Worm (Caenorhabditis elegans) whole organism, L3 larva: ENCODE measurements around the gene vav-1.
A peak's percentile ranks its signal among the peaks of the same experiment; 100 is the strongest.

Experiments
- R02D3.7 ChIP-seq: fragments of 150-350 bp; optimal IDR thresholded peaks from 2 replicates; lab custom pipeline; 2014; ENCODE audit warnings: missing biosample characterization, missing genetic modification characterization
- ZK546.5 ChIP-seq: sonication (generic microtip); optimal IDR thresholded peaks from 2 replicates; lab custom pipeline; 2017; ENCODE audit warnings: missing biosample characterization, missing genetic modification characterization
- aly-2 ChIP-seq: fragments of 150-350 bp; optimal IDR thresholded peaks from 2 replicates; lab custom pipeline; 2014; ENCODE audit warnings: missing biosample characterization, missing genetic modification characterization
- ama-1 ChIP-seq: fragments of 150-350 bp; optimal IDR thresholded peaks from 2 replicates; lab custom pipeline; 2018
- ceh-16 ChIP-seq: sonication (generic microtip); optimal IDR thresholded peaks from 2 replicates; lab custom pipeline; 2017; ENCODE audit warnings: missing biosample characterization, missing genetic modification characterization
- ceh-28 ChIP-seq: fragments of 150-350 bp; optimal IDR thresholded peaks from 2 replicates; lab custom pipeline; 2014; ENCODE audit warnings: missing biosample characterization, missing genetic modification reagents, missing genetic modification characterization
- ceh-82 ChIP-seq: fragments of 150-350 bp; optimal IDR thresholded peaks from 2 replicates; lab custom pipeline; 2014; ENCODE audit warnings: missing biosample characterization, missing genetic modification characterization
- ceh-9 ChIP-seq: sonication (generic microtip); optimal IDR thresholded peaks from 2 replicates; lab custom pipeline; 2018; ENCODE audit warnings: missing biosample characterization, missing genetic modification characterization
- daf-12 ChIP-seq: fragments of 150-350 bp; optimal IDR thresholded peaks from 2 replicates; lab custom pipeline; 2014; ENCODE audit warnings: missing biosample characterization, missing genetic modification reagents, missing genetic modification characterization
- egl-27 ChIP-seq: sonication (generic microtip); optimal IDR thresholded peaks from 4 replicates; lab custom pipeline; 2017; ENCODE audit warnings: missing biosample characterization, missing genetic modification reagents, missing genetic modification characterization
- egl-5 ChIP-seq: fragments of 150-350 bp; optimal IDR thresholded peaks from 2 replicates; lab custom pipeline; 2017; ENCODE audit warnings: missing biosample characterization, missing genetic modification reagents, missing genetic modification characterization, inconsistent platforms
- elt-2 ChIP-seq: sonication (generic microtip); optimal IDR thresholded peaks from 2 replicates; lab custom pipeline; 2016; ENCODE audit warnings: missing genetic modification reagents, mild to moderate bottlenecking, missing genetic modification characterization, missing compliant biosample characterization
- elt-3 ChIP-seq, 3 experiments: fragments of 150-350 bp in 1 of 3; sonication (generic microtip) in 2 of 3; optimal IDR thresholded peaks; 2 replicates in 2 of 3; 4 replicates in 1 of 3; lab custom pipeline; 2014 to 2017; ENCODE audit warnings: missing biosample characterization in 3 of 3, missing genetic modification characterization in 3 of 3
- eor-1 ChIP-seq, 2 experiments: fragments of 150-350 bp; optimal IDR thresholded peaks; 2 replicates each; lab custom pipeline; 2014 to 2018; ENCODE audit warnings: missing biosample characterization in 2 of 2, missing genetic modification characterization in 2 of 2
- fkh-10 ChIP-seq: sonication (generic microtip); optimal IDR thresholded peaks from 2 replicates; lab custom pipeline; 2017; ENCODE audit warnings: missing biosample characterization, missing genetic modification reagents, missing genetic modification characterization
- fkh-2 ChIP-seq: fragments of 150-350 bp; optimal IDR thresholded peaks from 2 replicates; lab custom pipeline; 2014; ENCODE audit warnings: missing biosample characterization, missing genetic modification reagents, missing genetic modification characterization
- hmg-11 ChIP-seq: sonication (generic microtip); optimal IDR thresholded peaks from 2 replicates; lab custom pipeline; 2016; ENCODE audit warnings: missing genetic modification characterization, missing compliant biosample characterization
- jun-1 ChIP-seq: fragments of 150-350 bp; optimal IDR thresholded peaks from 2 replicates; lab custom pipeline; 2014; ENCODE audit warnings: missing biosample characterization, missing genetic modification reagents, missing genetic modification characterization
- lin-15B ChIP-seq: fragments of 150-350 bp; optimal IDR thresholded peaks from 2 replicates; lab custom pipeline; 2014; ENCODE audit warnings: missing biosample characterization, missing genetic modification characterization
- lin-39 ChIP-seq: fragments of 150-350 bp; optimal IDR thresholded peaks from 2 replicates; lab custom pipeline; 2018; ENCODE audit warnings: missing biosample characterization, missing genetic modification reagents, missing genetic modification characterization
- mdl-1 ChIP-seq: fragments of 150-350 bp; optimal IDR thresholded peaks from 2 replicates; lab custom pipeline; 2014; ENCODE audit warnings: missing biosample characterization, missing genetic modification characterization
- nfya-1 ChIP-seq: sonication (generic microtip); optimal IDR thresholded peaks from 2 replicates; lab custom pipeline; 2017; ENCODE audit warnings: missing genetic modification characterization, mild to moderate bottlenecking, missing compliant biosample characterization, antibody characterized with exemption, moderate library complexity; ENCODE audit not compliant: insufficient read depth
- nhr-11 ChIP-seq: fragments of 150-350 bp; optimal IDR thresholded peaks from 2 replicates; lab custom pipeline; 2014; ENCODE audit warnings: missing biosample characterization, missing genetic modification characterization
- nhr-23 ChIP-seq: fragments of 150-350 bp; optimal IDR thresholded peaks from 2 replicates; lab custom pipeline; 2014; ENCODE audit warnings: missing biosample characterization, missing genetic modification reagents, missing genetic modification characterization
- nhr-237 ChIP-seq: fragments of 150-350 bp; optimal IDR thresholded peaks from 2 replicates; lab custom pipeline; 2014; ENCODE audit warnings: missing biosample characterization, missing genetic modification characterization
- nhr-25 ChIP-seq: sonication (generic microtip); optimal IDR thresholded peaks from 2 replicates; lab custom pipeline; 2017; ENCODE audit warnings: missing biosample characterization, missing genetic modification characterization
- nhr-28 ChIP-seq: fragments of 150-350 bp; optimal IDR thresholded peaks from 2 replicates; lab custom pipeline; 2014; ENCODE audit warnings: missing biosample characterization, missing genetic modification characterization
- nhr-43 ChIP-seq: sonication (generic microtip); optimal IDR thresholded peaks from 2 replicates; lab custom pipeline; 2016; ENCODE audit warnings: mild to moderate bottlenecking, missing genetic modification characterization, missing compliant biosample characterization; ENCODE audit not compliant: poor library complexity, severe bottlenecking
- nhr-76 ChIP-seq: fragments of 150-350 bp; sonication (generic microtip); optimal IDR thresholded peaks from 5 replicates; lab custom pipeline; 2014; ENCODE audit warnings: missing biosample characterization, missing genetic modification characterization
- pha-4 ChIP-seq: fragments of 150-350 bp; optimal IDR thresholded peaks from 2 replicates; lab custom pipeline; 2014; ENCODE audit warnings: missing biosample characterization, missing genetic modification reagents, missing genetic modification characterization
- pqm-1 ChIP-seq: fragments of 150-350 bp; optimal IDR thresholded peaks from 2 replicates; lab custom pipeline; 2017; ENCODE audit warnings: missing biosample characterization, missing genetic modification characterization, inconsistent platforms
- sea-2 ChIP-seq: fragments of 150-350 bp; sonication (generic microtip); optimal IDR thresholded peaks from 4 replicates; lab custom pipeline; 2014; ENCODE audit warnings: missing biosample characterization, missing genetic modification reagents, missing genetic modification characterization
- tbx-2 ChIP-seq: sonication (generic microtip); optimal IDR thresholded peaks from 2 replicates; lab custom pipeline; 2016; ENCODE audit warnings: mild to moderate bottlenecking, missing genetic modification characterization, missing compliant biosample characterization
- unc-62 ChIP-seq: fragments of 150-350 bp; sonication (generic microtip); optimal IDR thresholded peaks from 4 replicates; lab custom pipeline; 2014; ENCODE audit warnings: missing biosample characterization, missing genetic modification reagents, missing genetic modification characterization
- ztf-11 ChIP-seq: fragments of 150-350 bp; optimal IDR thresholded peaks from 2 replicates; lab custom pipeline; 2014; ENCODE audit warnings: missing biosample characterization, missing genetic modification characterization
- ztf-4 ChIP-seq: fragments of 150-350 bp; optimal IDR thresholded peaks from 2 replicates; lab custom pipeline; 2014; ENCODE audit warnings: missing biosample characterization, missing genetic modification characterization

The vav-1 gene

DNA sequence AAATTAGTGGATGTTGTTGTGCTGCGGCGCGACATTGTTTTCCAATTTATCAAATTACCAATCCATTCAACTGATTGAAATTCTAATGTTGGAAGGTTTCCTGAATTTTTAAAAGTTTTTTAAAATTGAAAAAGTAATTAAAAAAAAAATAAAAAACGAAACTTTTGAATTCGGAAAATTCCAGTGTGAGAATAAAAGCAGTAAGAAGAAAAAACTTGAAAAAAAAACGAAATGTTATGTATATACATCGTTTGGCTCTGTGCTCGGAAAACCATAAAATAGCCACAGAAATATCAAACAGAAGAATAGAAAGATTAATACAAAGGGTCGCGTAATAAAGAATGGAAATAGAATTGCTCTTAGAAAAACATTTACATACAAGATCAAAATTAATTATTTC is at the start of gene vav-1:
Gene vav-1 (minus strand): TSS at position 101 of the 400 bp plus-strand sequence.
- TF ChIP-seq ZK546.5 (tag; lab: Kevin White, UChicago) (no peak), ama-1 (lab: Kevin White, UChicago) (no peak), egl-5 (tag; lab: Kevin White, UChicago) (no peak), unc-62 (GFP tag; lab: Kevin White, UChicago) (no peak), nhr-237 (no peak), ztf-4 (tag; lab: Kevin White, UChicago) (no peak), nhr-76 (tag; lab: Kevin White, UChicago) (no peak), ztf-11 (no peak), hmg-11 (tag; lab: Kevin White, UChicago) (no peak), daf-12 (tag; lab: Kevin White, UChicago) (no peak), tbx-2 (tag; lab: Kevin White, UChicago) (no peak), fkh-2 (tag; lab: Kevin White, UChicago) (no peak), lin-15B (tag; lab: Kevin White, UChicago) (no peak), ceh-9 (tag; lab: Kevin White, UChicago) (no peak), fkh-10 (GFP tag; lab: Kevin White, UChicago) (no peak), ceh-16 (tag; lab: Kevin White, UChicago) (no peak), nfya-1 (no peak)

- no peak for TF ChIP-seq nhr-28 (tag; lab: Kevin White, UChicago)
- no peak for TF ChIP-seq nhr-25 (tag; lab: Kevin White, UChicago)
- TF ChIP-seq nhr-23 (tag; lab: Kevin White, UChicago) = no peak
- no peak for TF ChIP-seq egl-5 (tag; lab: Kevin White, UChicago)
- TF ChIP-seq nhr-11 = no peak
These were observed 46.7 kb upstream of the vav-1 start, which contains the start of gene B0416.4 for ce11 chrX:9278653-9279052. Gene B0416.4 (plus strand): TSS chrX:9278953.

DNA sequence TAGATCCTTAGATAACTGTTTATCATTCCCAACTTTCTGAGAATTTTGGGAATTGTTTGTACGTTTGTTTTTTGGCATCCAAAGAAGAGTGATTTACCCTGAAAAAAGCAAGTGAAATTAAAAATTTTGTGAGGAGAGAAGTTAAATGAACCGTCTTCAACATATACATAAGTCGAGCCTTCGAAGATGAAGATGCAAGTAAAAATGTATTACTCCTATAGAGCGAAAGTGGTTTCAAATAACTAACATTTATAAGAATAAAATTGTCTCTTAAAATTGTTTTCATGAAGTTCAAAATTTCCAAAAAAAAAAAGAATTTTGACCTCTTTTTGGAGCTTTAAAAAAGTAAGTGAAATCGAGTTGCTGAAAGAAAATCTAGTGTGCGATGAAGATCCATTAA is 42.6 kb upstream of the vav-1 start, which contains the start of gene B0416.10:
Gene B0416.10 (minus strand): TSS at position 101 of the 400 bp plus-strand sequence.
- TF ChIP-seq lin-15B (tag; lab: Kevin White, UChicago) (no peak), jun-1 (tag; lab: Kevin White, UChicago) (no peak), R02D3.7 (tag; lab: Kevin White, UChicago) (no peak), ceh-9 (tag; lab: Kevin White, UChicago) (no peak), pha-4 (tag; lab: Kevin White, UChicago) (no peak), nhr-23 (tag; lab: Kevin White, UChicago) (no peak), ceh-16 (tag; lab: Kevin White, UChicago) (no peak), ama-1 (lab: Kevin White, UChicago) (no peak), nhr-11 (no peak), mdl-1 (tag; lab: Kevin White, UChicago) (no peak), egl-27 (tag; lab: Kevin White, UChicago) (no peak), nhr-76 (tag; lab: Kevin White, UChicago) (no peak), elt-2 (no peak), nhr-25 (tag; lab: Kevin White, UChicago) (no peak), unc-62 (GFP tag; lab: Kevin White, UChicago) (no peak)

- peak; percentile 12 for TF ChIP-seq nhr-43 (tag; lab: Kevin White, UChicago)
- peak; percentile 48 for TF ChIP-seq pha-4 (tag; lab: Kevin White, UChicago)
- TF ChIP-seq elt-2 = peak; percentile 93
- peak; percentile 78 for TF ChIP-seq pqm-1
- TF ChIP-seq hmg-11 (tag; lab: Kevin White, UChicago) = peak; percentile 33
- no peak for TF ChIP-seq sea-2 (GFP tag; lab: Kevin White, UChicago)
- peak in 1 of 3 experiments; percentile 51 for TF ChIP-seq elt-3 (tag; optimal IDR thresholded peaks at IDR 0.05; lab: Kevin White, UChicago)
- TF ChIP-seq fkh-10 (GFP tag; lab: Kevin White, UChicago) = no peak
- no peak for TF ChIP-seq ceh-16 (tag; lab: Kevin White, UChicago)
- peak; percentile 17 for TF ChIP-seq ceh-28
These were observed 39.9 kb upstream of the vav-1 start for ce11 chrX:9271886-9272285.

ce11 chrX:9270753-9271152 is 38.8 kb upstream of the vav-1 start, which contains the start of gene B0416.5:
Gene B0416.5 (minus strand): TSS chrX:9270853.
- TF ChIP-seq nhr-23 (tag; lab: Kevin White, UChicago) (no peak), pqm-1 (no peak), tbx-2 (tag; lab: Kevin White, UChicago) (no peak), aly-2 (tag; lab: Kevin White, UChicago) (no peak), lin-15B (tag; lab: Kevin White, UChicago) (no peak), pha-4 (tag; lab: Kevin White, UChicago) (no peak), jun-1 (tag; lab: Kevin White, UChicago) (no peak), eor-1 (tag; optimal IDR thresholded peaks at IDR 0.05; lab: Kevin White, UChicago) (no peak), ama-1 (lab: Kevin White, UChicago) (no peak), mdl-1 (tag; lab: Kevin White, UChicago) (no peak), nhr-76 (tag; lab: Kevin White, UChicago) (no peak), sea-2 (GFP tag; lab: Kevin White, UChicago) (no peak), fkh-10 (GFP tag; lab: Kevin White, UChicago) (no peak), ztf-4 (tag; lab: Kevin White, UChicago) (no peak), hmg-11 (tag; lab: Kevin White, UChicago) (no peak), lin-39 (tag; lab: Kevin White, UChicago) (no peak), ceh-82 (tag; lab: Kevin White, UChicago) (no peak), elt-2 (no peak)
- TF ChIP-seq, all 47 proteins: peak for 0
